Fruit fly (Drosophila melanogaster): Measurements from ENCODE around the gene pyd.

dm6 chr3R:8822919-8823318, 108.8 kb downstream of the pyd start:
- TF ChIP-seq psq (optimal IDR thresholded peaks at IDR 0.05) (no peak), insv (optimal IDR thresholded peaks at IDR 0.05) (no peak)

All from Kc167 (cell line).